Fruit fly (Drosophila melanogaster) whole organism, pupa: ENCODE data around the gene CG34376.
A peak's percentile ranks its signal among the peaks of the same experiment; 100 is the strongest.

Experiments
- CG10348 ChIP-seq: fragments of 200-800 bp; sonication (Bioruptor generic); IDR thresholded peaks from 2 replicates; pipeline ENCODE4 v1.3.6; 2022; ENCODE audit warnings: missing biosample characterization, missing genetic modification characterization
- CG12605 ChIP-seq: fragments of 200-800 bp; sonication (Bioruptor generic); IDR thresholded peaks from 2 replicates; pipeline ENCODE4 v1.3.6; 2022; ENCODE audit warnings: missing biosample characterization, missing genetic modification characterization
- CG13204 ChIP-seq: fragments of 200-800 bp; sonication (Bioruptor generic); optimal IDR thresholded peaks from 2 replicates; lab custom pipeline; 2018; ENCODE audit warnings: missing biosample characterization, mild to moderate bottlenecking, missing genetic modification characterization, moderate library complexity
- CG14655 ChIP-seq: fragments of 200-800 bp; sonication (Bioruptor generic); optimal IDR thresholded peaks from 3 replicates; lab custom pipeline; 2017; ENCODE audit warnings: mild to moderate bottlenecking, missing biosample characterization, missing genetic modification reagents, missing genetic modification characterization
- CG15710 ChIP-seq: fragments of 200-800 bp; sonication (Bioruptor generic); optimal IDR thresholded peaks from 2 replicates; lab custom pipeline; 2018; ENCODE audit warnings: missing biosample characterization, mild to moderate bottlenecking, missing genetic modification characterization, moderate library complexity
- CG17806 ChIP-seq: fragments of 200-800 bp; sonication (Bioruptor generic); optimal IDR thresholded peaks from 2 replicates; lab custom pipeline; 2018; ENCODE audit warnings: missing biosample characterization, mild to moderate bottlenecking, missing genetic modification characterization, moderate library complexity
- CG32121 ChIP-seq: fragments of 200-800 bp; sonication (Bioruptor generic); IDR thresholded peaks from 2 replicates; pipeline ENCODE4 v1.3.6; 2022; ENCODE audit warnings: missing biosample characterization, missing genetic modification characterization
- CG34367 ChIP-seq: fragments of 200-800 bp; sonication (Bioruptor generic); optimal IDR thresholded peaks from 2 replicates; lab custom pipeline; 2018; ENCODE audit warnings: missing biosample characterization, mild to moderate bottlenecking, missing genetic modification characterization
- CG4496 ChIP-seq: fragments of 200-800 bp; sonication (Bioruptor generic); IDR thresholded peaks from 3 replicates; pipeline ENCODE4 v1.3.6; 2022; ENCODE audit warnings: missing biosample characterization, missing genetic modification characterization
- CG8159 ChIP-seq: fragments of 200-800 bp; sonication (Bioruptor generic); optimal IDR thresholded peaks from 3 replicates; lab custom pipeline; 2018; ENCODE audit warnings: missing biosample characterization, mild to moderate bottlenecking, missing genetic modification characterization, moderate library complexity
- CG8301 ChIP-seq: fragments of 200-800 bp; sonication (Bioruptor generic); optimal IDR thresholded peaks from 2 replicates; lab custom pipeline; 2018; ENCODE audit warnings: missing biosample characterization, mild to moderate bottlenecking, missing genetic modification characterization
- CG9948 ChIP-seq: fragments of 200-800 bp; sonication (Bioruptor generic); optimal IDR thresholded peaks from 2 replicates; lab custom pipeline; 2018; ENCODE audit warnings: missing biosample characterization, mild to moderate bottlenecking, missing genetic modification characterization, moderate library complexity
- D1 ChIP-seq: fragments of 200-800 bp; sonication (Bioruptor generic); optimal IDR thresholded peaks from 2 replicates; lab custom pipeline; 2018; ENCODE audit warnings: missing biosample characterization, mild to moderate bottlenecking, missing genetic modification characterization, moderate library complexity
- EcR ChIP-seq: fragments of 200-800 bp; sonication (Bioruptor generic); optimal IDR thresholded peaks from 3 replicates; lab custom pipeline; 2019; ENCODE audit warnings: missing biosample characterization, missing genetic modification characterization, mild to moderate bottlenecking, moderate library complexity, missing genetic modification reagents
- Ets98B ChIP-seq: fragments of 200-800 bp; sonication (Bioruptor generic); IDR thresholded peaks from 2 replicates; pipeline ENCODE4 v1.3.6; 2022; ENCODE audit warnings: missing biosample characterization, missing genetic modification characterization
- Pif1A ChIP-seq: fragments of 200-800 bp; sonication (Bioruptor generic); optimal IDR thresholded peaks from 3 replicates; lab custom pipeline; 2016; ENCODE audit warnings: missing biosample characterization, missing genetic modification characterization
- Pif1B ChIP-seq: fragments of 200-800 bp; sonication (Bioruptor generic); optimal IDR thresholded peaks from 3 replicates; lab custom pipeline; 2016; ENCODE audit warnings: missing biosample characterization, missing genetic modification characterization
- Snoo ChIP-seq: fragments of 200-800 bp; sonication (Bioruptor generic); optimal IDR thresholded peaks from 3 replicates; lab custom pipeline; 2017; ENCODE audit warnings: missing biosample characterization, mild to moderate bottlenecking, missing genetic modification characterization, inconsistent platforms
- fd96Ca ChIP-seq: fragments of 200-800 bp; sonication (Bioruptor generic); IDR thresholded peaks from 3 replicates; pipeline ENCODE4 v1.3.6; 2022; ENCODE audit warnings: missing biosample characterization, missing genetic modification characterization
- gl ChIP-seq: fragments of 200-800 bp; sonication (Bioruptor generic); optimal IDR thresholded peaks from 2 replicates; lab custom pipeline; 2018; ENCODE audit warnings: missing biosample characterization, mild to moderate bottlenecking, missing genetic modification characterization
- rn ChIP-seq: fragments of 200-800 bp; sonication (Bioruptor generic); IDR thresholded peaks from 2 replicates; pipeline ENCODE4 v1.3.6; 2022; ENCODE audit warnings: missing biosample characterization, missing genetic modification characterization

CG34376 gene

dm6 chr3R:22411879-22412587 lies 35.9 kb upstream of the CG34376 start:
- TF ChIP-seq CG9948 (tag; lab: Kevin White, UChicago) (no peak), gl (tag; lab: Kevin White, UChicago) (no peak), CG8301 (tag; lab: Kevin White, UChicago) (no peak), D1 (tag; lab: Kevin White, UChicago) (no peak), CG8159 (tag; lab: Kevin White, UChicago) (no peak), Pif1A (GFP tag; lab: Kevin White, UChicago) (no peak), Ets98B (no peak), CG15710 (tag; lab: Kevin White, UChicago) (no peak), CG12605 (GFP tag; lab: Robert Waterston, UW) (no peak), Snoo (tag; lab: Kevin White, UChicago) (no peak), CG14655 (GFP tag; lab: Kevin White, UChicago) (no peak), rn (GFP tag; lab: Robert Waterston, UW) (no peak)

- no peak for TF ChIP-seq CG9948 (tag; lab: Kevin White, UChicago)
- TF ChIP-seq CG4496 = 0 out of 3 replicates have a peak, but pooled peaks have one; percentile 29
- TF ChIP-seq CG13204 (GFP tag; lab: Kevin White, UChicago) = no peak
- no peak for TF ChIP-seq Pif1B (GFP tag; lab: Kevin White, UChicago)
Measured at dm6 chr3R:22420911-22421310, 27.0 kb upstream of the CG34376 start, which contains the start of the genes Nop56 and mats. Gene Nop56, minus strand, starts transcription at chr3R:22421068. Gene mats, plus strand, starts transcription at chr3R:22421161.

dm6 chr3R:22421618-22422017 lies 26.3 kb upstream of the CG34376 start:
- TF ChIP-seq CG12605 (GFP tag; lab: Robert Waterston, UW) (peak; percentile 61), CG4496 (peak; percentile 86), fd96Ca (GFP tag; lab: Robert Waterston, UW) (no peak), CG9948 (tag; lab: Kevin White, UChicago) (peak; percentile 49), CG8159 (tag; lab: Kevin White, UChicago) (peak; percentile 55), gl (tag; lab: Kevin White, UChicago) (no peak), rn (GFP tag; lab: Robert Waterston, UW) (no peak), Snoo (tag; lab: Kevin White, UChicago) (peak; percentile 87), CG14655 (GFP tag; lab: Kevin White, UChicago) (no peak), Pif1A (GFP tag; lab: Kevin White, UChicago) (peak; percentile 74), CG32121 (GFP tag; lab: Robert Waterston, UW) (peak; percentile 60; the same call in 1 of the 2 replicates), EcR (GFP tag; lab: Kevin White, UChicago) (no peak), Ets98B (peak; percentile 70), Pif1B (GFP tag; lab: Kevin White, UChicago) (peak; percentile 71), CG8301 (tag; lab: Kevin White, UChicago) (no peak), CG34367 (tag; lab: Kevin White, UChicago) (peak; percentile 23), CG10348 (0 out of 2 replicates have a peak, but pooled peaks have one; percentile 32), CG17806 (tag; lab: Kevin White, UChicago) (peak; percentile 43), CG15710 (tag; lab: Kevin White, UChicago) (peak; percentile 70)

dm6 chr3R:22423996-22424395 lies 23.9 kb upstream of the CG34376 start:
- peak; percentile 30 for TF ChIP-seq Snoo (tag; lab: Kevin White, UChicago)
- 0 out of 2 replicates have a peak, but pooled peaks have one; percentile 34 for TF ChIP-seq CG12605 (GFP tag; lab: Robert Waterston, UW)
- peak; percentile 30 for TF ChIP-seq EcR (GFP tag; lab: Kevin White, UChicago)
- TF ChIP-seq Pif1B (GFP tag; lab: Kevin White, UChicago) = no peak
- TF ChIP-seq CG9948 (tag; lab: Kevin White, UChicago) = peak; percentile 50
- TF ChIP-seq CG15710 (tag; lab: Kevin White, UChicago) = peak; percentile 63
- no peak for TF ChIP-seq CG13204 (GFP tag; lab: Kevin White, UChicago)
- peak; percentile 58 for TF ChIP-seq CG17806 (tag; lab: Kevin White, UChicago)
- peak; percentile 66 for TF ChIP-seq CG8159 (tag; lab: Kevin White, UChicago)
- TF ChIP-seq CG4496 = 0 out of 3 replicates have a peak, but pooled peaks have one; percentile 37
- TF ChIP-seq CG34367 (tag; lab: Kevin White, UChicago) = peak; percentile 45
- no peak for TF ChIP-seq Pif1A (GFP tag; lab: Kevin White, UChicago)

dm6 chr3R:22424602-22425190 lies 23.2 kb upstream of the CG34376 start, which contains the start of gene pinta:
Gene pinta, minus strand, starts transcription at chr3R:22424929.
- TF ChIP-seq CG8301 (tag; lab: Kevin White, UChicago) (no peak), D1 (tag; lab: Kevin White, UChicago) (no peak), gl (tag; lab: Kevin White, UChicago) (no peak), Pif1B (GFP tag; lab: Kevin White, UChicago) (no peak), CG8159 (tag; lab: Kevin White, UChicago) (no peak)
